Worm (Caenorhabditis elegans): ENCODE measurements around the gene unc-22.

Gene unc-22

ce11 chrIV:12012439-12013003 is 1.7 kb upstream of the unc-22 start:
- TF ChIP-seq nfya-1 (tag; optimal IDR thresholded peaks at IDR 0.05; ENCODE audit: insufficient read depth), result peak; percentile 44
- TF ChIP-seq fos-1 (tag; optimal IDR thresholded peaks at IDR 0.05), result no peak
- TF ChIP-seq pqm-1 (tag; optimal IDR thresholded peaks at IDR 0.05), result no peak
- no peak for TF ChIP-seq aly-2 (tag; optimal IDR thresholded peaks at IDR 0.05)
- no peak for TF ChIP-seq fkh-10 (GFP tag; optimal IDR thresholded peaks at IDR 0.05)
- TF ChIP-seq nhr-11 (tag; optimal IDR thresholded peaks at IDR 0.05), result peak; percentile 9
- no peak for TF ChIP-seq egl-27 (tag; optimal IDR thresholded peaks at IDR 0.05)
- peak; percentile 65 for TF ChIP-seq lin-39 (tag; optimal IDR thresholded peaks at IDR 0.05)
- TF ChIP-seq snpc-4 (tag; optimal IDR thresholded peaks at IDR 0.05), result no peak
- peak; percentile 61 for TF ChIP-seq unc-62 (GFP tag; optimal IDR thresholded peaks at IDR 0.05)
- TF ChIP-seq pha-4 (tag; optimal IDR thresholded peaks at IDR 0.05), result no peak
- TF ChIP-seq nhr-12 (tag; optimal IDR thresholded peaks at IDR 0.05), result no peak
- TF ChIP-seq ceh-82 (tag; optimal IDR thresholded peaks at IDR 0.05), result no peak
- no peak for TF ChIP-seq nhr-28 (tag; optimal IDR thresholded peaks at IDR 0.05)
- no peak for TF ChIP-seq jun-1 (tag; optimal IDR thresholded peaks at IDR 0.05)
- no peak for TF ChIP-seq tbx-2 (tag; optimal IDR thresholded peaks at IDR 0.05)

- TF ChIP-seq nfya-1 (tag; optimal IDR thresholded peaks at IDR 0.05; ENCODE audit: insufficient read depth) (peak; percentile 23), zag-1 (tag; optimal IDR thresholded peaks at IDR 0.05) (no peak)
These were observed 430 bp downstream of the unc-22 start for ce11 chrIV:12010377-12010776.

ce11 chrIV:12009046-12009674 is 1.6 kb downstream of the unc-22 start:
- TF ChIP-seq fkh-10 (GFP tag; optimal IDR thresholded peaks at IDR 0.05), result no peak
- no peak for TF ChIP-seq ceh-9 (tag; optimal IDR thresholded peaks at IDR 0.05)
- TF ChIP-seq daf-12 (tag; optimal IDR thresholded peaks at IDR 0.05), result no peak
- TF ChIP-seq egl-27 (tag; optimal IDR thresholded peaks at IDR 0.05), result no peak
- TF ChIP-seq nhr-76 (tag; optimal IDR thresholded peaks at IDR 0.05), result no peak
- no peak for TF ChIP-seq ceh-28 (tag; optimal IDR thresholded peaks at IDR 0.05)
- TF ChIP-seq eor-1 (tag; optimal IDR thresholded peaks at IDR 0.05), result no peak
- TF ChIP-seq nfya-1 (tag; optimal IDR thresholded peaks at IDR 0.05; ENCODE audit: insufficient read depth), result no peak
- no peak for TF ChIP-seq elt-2 (tag; optimal IDR thresholded peaks at IDR 0.05)
- TF ChIP-seq zag-1 (tag; optimal IDR thresholded peaks at IDR 0.05), result no peak
- TF ChIP-seq fos-1 (tag; optimal IDR thresholded peaks at IDR 0.05), result no peak
- no peak for TF ChIP-seq skn-1 (tag; optimal IDR thresholded peaks at IDR 0.05)

- TF ChIP-seq egl-27 (tag; optimal IDR thresholded peaks at IDR 0.05) (no peak), aly-2 (tag; optimal IDR thresholded peaks at IDR 0.05) (no peak), fos-1 (tag; optimal IDR thresholded peaks at IDR 0.05) (no peak), ceh-9 (tag; optimal IDR thresholded peaks at IDR 0.05) (no peak), sea-2 (GFP tag; optimal IDR thresholded peaks at IDR 0.05) (no peak), daf-12 (tag; optimal IDR thresholded peaks at IDR 0.05) (no peak), nhr-28 (tag; optimal IDR thresholded peaks at IDR 0.05) (no peak), nhr-237 (tag; optimal IDR thresholded peaks at IDR 0.05) (no peak), unc-39 (tag; optimal IDR thresholded peaks at IDR 0.05) (no peak), pha-4 (tag; optimal IDR thresholded peaks at IDR 0.05) (no peak), fkh-2 (tag; optimal IDR thresholded peaks at IDR 0.05) (no peak), eor-1 (tag; optimal IDR thresholded peaks at IDR 0.05) (no peak), skn-1 (tag; optimal IDR thresholded peaks at IDR 0.05) (no peak), lin-15B (tag; optimal IDR thresholded peaks at IDR 0.05) (no peak), lin-39 (tag; optimal IDR thresholded peaks at IDR 0.05) (no peak), nhr-43 (tag; optimal IDR thresholded peaks at IDR 0.05; ENCODE audit: poor library complexity, severe bottlenecking) (no peak), ceh-28 (tag; optimal IDR thresholded peaks at IDR 0.05) (no peak), elt-2 (tag; optimal IDR thresholded peaks at IDR 0.05) (no peak), nhr-67 (tag; optimal IDR thresholded peaks at IDR 0.05) (no peak)
These were observed 5.6 kb downstream of the unc-22 start for ce11 chrIV:12005090-12005770.

- no peak for TF ChIP-seq nhr-43 (tag; optimal IDR thresholded peaks at IDR 0.05; ENCODE audit: poor library complexity, severe bottlenecking)
- TF ChIP-seq daf-12 (tag; optimal IDR thresholded peaks at IDR 0.05), result no peak
- no peak for TF ChIP-seq jun-1 (tag; optimal IDR thresholded peaks at IDR 0.05)
- no peak for TF ChIP-seq eor-1 (tag; optimal IDR thresholded peaks at IDR 0.05)
- no peak for TF ChIP-seq mdl-1 (tag; optimal IDR thresholded peaks at IDR 0.05)
- no peak for TF ChIP-seq ceh-28 (tag; optimal IDR thresholded peaks at IDR 0.05)
- TF ChIP-seq tbx-2 (tag; optimal IDR thresholded peaks at IDR 0.05), result no peak
- TF ChIP-seq egl-27 (tag; optimal IDR thresholded peaks at IDR 0.05), result no peak
- TF ChIP-seq fkh-10 (GFP tag; optimal IDR thresholded peaks at IDR 0.05), result no peak
- no peak for TF ChIP-seq ama-1 (optimal IDR thresholded peaks at IDR 0.05)
- TF ChIP-seq fos-1 (tag; optimal IDR thresholded peaks at IDR 0.05), result no peak
- no peak for TF ChIP-seq nhr-25 (tag; optimal IDR thresholded peaks at IDR 0.05)
- TF ChIP-seq ceh-16 (tag; optimal IDR thresholded peaks at IDR 0.05), result no peak
- TF ChIP-seq nhr-77 (tag; optimal IDR thresholded peaks at IDR 0.05), result no peak
- no peak for TF ChIP-seq nhr-12 (tag; optimal IDR thresholded peaks at IDR 0.05)
- TF ChIP-seq elt-3 (tag; optimal IDR thresholded peaks at IDR 0.05), result no peak
- TF ChIP-seq lin-15B (tag; optimal IDR thresholded peaks at IDR 0.05), result no peak
- no peak for TF ChIP-seq nfya-1 (tag; optimal IDR thresholded peaks at IDR 0.05; ENCODE audit: insufficient read depth)
- TF ChIP-seq elt-1 (tag; optimal IDR thresholded peaks at IDR 0.05), result no peak
- TF ChIP-seq nhr-11 (tag; optimal IDR thresholded peaks at IDR 0.05), result no peak
These were observed 24.4 kb downstream of the unc-22 start for ce11 chrIV:11986407-11986806.
